Fruit fly (Drosophila melanogaster): Measurements from ENCODE around the gene CG12279.

- no peak for TF ChIP-seq h (optimal IDR thresholded peaks at IDR 0.05)
- TF ChIP-seq insv (optimal IDR thresholded peaks at IDR 0.05), result no peak
- TF ChIP-seq psq (optimal IDR thresholded peaks at IDR 0.05), result no peak
- TF ChIP-seq ttk (optimal IDR thresholded peaks at IDR 0.05), result no peak
- no peak for TF ChIP-seq Myc (optimal IDR thresholded peaks at IDR 0.05)
- no peak for TF ChIP-seq Sin3A (optimal IDR thresholded peaks at IDR 0.05)
These were observed 3.6 kb upstream of the CG12279 start for dm6 chr3R:12701257-12701656.
